Fruit fly (Drosophila melanogaster): ENCODE results near the gene CG34012.

The CG34012 gene

dm6 chr3L:11124439-11124838 is 15.1 kb upstream of the CG34012 start (continued):
- TF ChIP-seq Mrtf (GFP tag; IDR thresholded peaks at IDR 0.05), result no peak
- no peak for TF ChIP-seq eve (GFP tag; optimal IDR thresholded peaks at IDR 0.05)
- TF ChIP-seq CoRest (tag; optimal IDR thresholded peaks at IDR 0.05), result peak; percentile 13
- no peak for TF ChIP-seq CG3995 (GFP tag; optimal IDR thresholded peaks at IDR 0.05)
- peak; percentile 29 for TF ChIP-seq dmrt99B (tag; optimal IDR thresholded peaks at IDR 0.05)
- no peak for TF ChIP-seq CTCF (GFP tag; optimal IDR thresholded peaks at IDR 0.05)
- no peak for TF ChIP-seq gcm2 (GFP tag; optimal IDR thresholded peaks at IDR 0.05)
- TF ChIP-seq CG17385 (GFP tag; optimal IDR thresholded peaks at IDR 0.05), result peak; percentile 15
- no peak for TF ChIP-seq Abd-B (GFP tag; optimal IDR thresholded peaks at IDR 0.05)
- peak; percentile 20 for TF ChIP-seq CG4424 (GFP tag; optimal IDR thresholded peaks at IDR 0.05)
- no peak for TF ChIP-seq CG3163 (GFP tag; optimal IDR thresholded peaks at IDR 0.05)
- no peak for TF ChIP-seq GATAe (GFP tag; conservative IDR thresholded peaks at IDR 0.05)
- TF ChIP-seq hkb (optimal IDR thresholded peaks at IDR 0.05), result no peak
- TF ChIP-seq hkb (GFP tag; IDR thresholded peaks at IDR 0.05), result no peak
- TF ChIP-seq CG2120 (GFP tag; optimal IDR thresholded peaks at IDR 0.05), result peak; percentile 36
- no peak for TF ChIP-seq amos (GFP tag; IDR thresholded peaks at IDR 0.05; ENCODE audit: partially characterized antibody)
- TF ChIP-seq crc (GFP tag; optimal IDR thresholded peaks at IDR 0.05), result no peak
- TF ChIP-seq Hand (GFP tag; optimal IDR thresholded peaks at IDR 0.05), result no peak
- TF ChIP-seq gro (GFP tag; optimal IDR thresholded peaks at IDR 0.05), result no peak
- TF ChIP-seq nmo (GFP tag; optimal IDR thresholded peaks at IDR 0.05), result peak; percentile 14
- no peak for TF ChIP-seq CG6654 (GFP tag; optimal IDR thresholded peaks at IDR 0.05)
- no peak for TF ChIP-seq oc (tag; optimal IDR thresholded peaks at IDR 0.05)
- TF ChIP-seq Hr78 (GFP tag; optimal IDR thresholded peaks at IDR 0.05), result no peak
- no peak for TF ChIP-seq MESR4 (GFP tag; optimal IDR thresholded peaks at IDR 0.05)
- TF ChIP-seq Rfx (GFP tag; IDR thresholded peaks at IDR 0.05), result 0 out of 2 replicates have a peak, but pooled peaks have one; percentile 20
- TF ChIP-seq CG18619 (GFP tag; optimal IDR thresholded peaks at IDR 0.05), result no peak
- no peak for TF ChIP-seq CG13287 (GFP tag; IDR thresholded peaks at IDR 0.05; ENCODE audit: partially characterized antibody)
- no peak for TF ChIP-seq Fer1 (GFP tag; optimal IDR thresholded peaks at IDR 0.05)
- peak; percentile 8; the same call in 1 of the 2 replicates for TF ChIP-seq Xrp1 (GFP tag; IDR thresholded peaks at IDR 0.05)
- TF ChIP-seq CG7745 (tag; optimal IDR thresholded peaks at IDR 0.05), result no peak
- TF ChIP-seq CG15514 (GFP tag; optimal IDR thresholded peaks at IDR 0.05), result no peak
- TF ChIP-seq Pdp1 (GFP tag; optimal IDR thresholded peaks at IDR 0.05), result peak in 1 of 2 experiments; percentile 2
- TF ChIP-seq nerfin-2 (GFP tag; IDR thresholded peaks at IDR 0.05; ENCODE audit: partially characterized antibody), result no peak
- TF ChIP-seq E2f1 (GFP tag; IDR thresholded peaks at IDR 0.05), result no peak
- TF ChIP-seq HLH3B (GFP tag; IDR thresholded peaks at IDR 0.05), result 0 out of 2 replicates have a peak, but pooled peaks have one; percentile 21
- no peak for TF ChIP-seq scrt (GFP tag; optimal IDR thresholded peaks at IDR 0.05)
- TF ChIP-seq toy (GFP tag; IDR thresholded peaks at IDR 0.05), result no peak
- no peak for TF ChIP-seq chinmo (GFP tag; IDR thresholded peaks at IDR 0.05; ENCODE audit: partially characterized antibody)
- TF ChIP-seq TFAM (GFP tag; optimal IDR thresholded peaks at IDR 0.05), result no peak
- no peak for TF ChIP-seq chif (GFP tag; optimal IDR thresholded peaks at IDR 0.05)
- TF ChIP-seq tgo (GFP tag; IDR thresholded peaks at IDR 0.05), result no peak
- no peak for TF ChIP-seq Vsx1 (GFP tag; optimal IDR thresholded peaks at IDR 0.05)
- peak; percentile 13 for TF ChIP-seq phol (tag; optimal IDR thresholded peaks at IDR 0.05)
- no peak for TF ChIP-seq dm (GFP tag; optimal IDR thresholded peaks at IDR 0.05)
- TF ChIP-seq sens (GFP tag), result peak; percentile 83
- TF ChIP-seq CG10321 (GFP tag; IDR thresholded peaks at IDR 0.05), result no peak
- TF ChIP-seq sens-2 (GFP tag; IDR thresholded peaks at IDR 0.05), result no peak
- no peak for TF ChIP-seq cg (GFP tag; optimal IDR thresholded peaks at IDR 0.05)
- TF ChIP-seq Jarid2 (GFP tag; optimal IDR thresholded peaks at IDR 0.05), result no peak
- TF ChIP-seq Blimp-1 (GFP tag; optimal IDR thresholded peaks at IDR 0.05), result peak; percentile 16
- TF ChIP-seq CG32532 (GFP tag; IDR thresholded peaks at IDR 0.05), result no peak
